Worm (Caenorhabditis elegans): ENCODE data around the gene tat-3.

DNA sequence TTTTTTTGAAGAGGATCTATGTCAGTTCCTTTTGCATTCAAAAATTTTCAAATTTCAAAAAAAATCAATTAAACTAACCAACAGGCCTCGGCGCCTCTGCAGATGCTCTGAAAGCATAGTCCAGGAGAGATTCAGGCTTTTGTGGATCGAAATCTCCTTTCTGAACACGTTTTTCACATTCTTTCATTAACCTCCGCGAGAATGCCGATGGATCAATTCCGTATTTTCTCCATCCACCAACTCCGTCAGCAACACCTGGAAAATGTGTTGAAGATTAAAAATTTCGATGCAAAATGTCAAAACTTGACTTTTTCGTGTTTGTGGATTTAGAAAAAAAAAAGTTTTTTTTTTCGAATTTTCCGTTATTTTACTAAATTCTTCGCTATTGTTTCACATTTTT, 16.0 kb downstream of the tat-3 start:
- TF ChIP-seq mep-1 (tag; optimal IDR thresholded peaks at IDR 0.05) (no peak), pha-4 (tag; optimal IDR thresholded peaks at IDR 0.05) (no peak), cnd-1 (tag; optimal IDR thresholded peaks at IDR 0.05) (no peak), sem-2 (GFP tag; optimal IDR thresholded peaks at IDR 0.05) (no peak), unc-39 (tag; optimal IDR thresholded peaks at IDR 0.05) (no peak), mls-2 (tag; optimal IDR thresholded peaks at IDR 0.05) (no peak)
